Fruit fly (Drosophila melanogaster): ENCODE results near the gene CG15399.

CG15399 gene

dm6 chr2L:2765659-2766373, 5.8 kb downstream of the CG15399 start, which contains the start of the genes Snx21 and aph-1 (continued):
- TF ChIP-seq Dbx (GFP tag; IDR thresholded peaks at IDR 0.05) (peak; percentile 90), pan (optimal IDR thresholded peaks at IDR 0.05) (no peak), pan (GFP tag; optimal IDR thresholded peaks at IDR 0.05 in 1 of 2, IDR thresholded peaks at IDR 0.05 in 1 of 2) (peak in 1 of 2 experiments; percentile 88), CG4617 (GFP tag; optimal IDR thresholded peaks at IDR 0.05; ENCODE audit: borderline replicate concordance) (peak; percentile 77), Bdp1 (GFP tag; optimal IDR thresholded peaks at IDR 0.05) (peak; percentile 66), onecut (GFP tag; IDR thresholded peaks at IDR 0.05) (peak; percentile 80), CG12942 (GFP tag; optimal IDR thresholded peaks at IDR 0.05) (peak; percentile 89), az2 (GFP tag; optimal IDR thresholded peaks at IDR 0.05) (peak; percentile 93), fd3F (GFP tag; optimal IDR thresholded peaks at IDR 0.05) (peak; percentile 88), da (GFP tag; optimal IDR thresholded peaks at IDR 0.05) (peak; percentile 52), ken (GFP tag; IDR thresholded peaks at IDR 0.05) (peak; percentile 79), chn (GFP tag; optimal IDR thresholded peaks at IDR 0.05) (peak; percentile 89), MESR4 (GFP tag; optimal IDR thresholded peaks at IDR 0.05) (peak; percentile 56), CG3281 (GFP tag; optimal IDR thresholded peaks at IDR 0.05) (peak; percentile 93), inv (GFP tag; IDR thresholded peaks at IDR 0.05; ENCODE audit: partially characterized antibody) (0 out of 2 replicates have a peak, but pooled peaks have one; percentile 6), CG34376 (GFP tag; optimal IDR thresholded peaks at IDR 0.05) (peak; percentile 82), Chrac-16 (GFP tag; optimal IDR thresholded peaks at IDR 0.05) (peak; percentile 93), Poxn (GFP tag; IDR thresholded peaks at IDR 0.05) (peak; percentile 54), Hsf (GFP tag; optimal IDR thresholded peaks at IDR 0.05) (peak; percentile 87), CG8290 (GFP tag; optimal IDR thresholded peaks at IDR 0.05) (peak; percentile 77), CG8290 (tag; optimal IDR thresholded peaks at IDR 0.05) (peak; percentile 26 to 61), stwl (tag; optimal IDR thresholded peaks at IDR 0.05) (peak; percentile 46), ftz-f1 (GFP tag; optimal IDR thresholded peaks at IDR 0.05) (peak; percentile 34), CG3065 (GFP tag; optimal IDR thresholded peaks at IDR 0.05) (peak; percentile 51), cwo (GFP tag; optimal IDR thresholded peaks at IDR 0.05) (peak; percentile 89), CG18619 (GFP tag; optimal IDR thresholded peaks at IDR 0.05) (peak; percentile 92), CG17385 (GFP tag; optimal IDR thresholded peaks at IDR 0.05) (peak; percentile 91), tx (GFP tag; optimal IDR thresholded peaks at IDR 0.05) (peak; percentile 86), CG12391 (tag; optimal IDR thresholded peaks at IDR 0.05) (peak; percentile 94), Gsc (GFP tag; IDR thresholded peaks at IDR 0.05) (peak; percentile 74), Nf-YA (GFP tag; IDR thresholded peaks at IDR 0.05) (peak; percentile 48), CG3838 (GFP tag; optimal IDR thresholded peaks at IDR 0.05) (peak; percentile 59), Elba2 (GFP tag; optimal IDR thresholded peaks at IDR 0.05) (no peak), tap (tag; optimal IDR thresholded peaks at IDR 0.05) (peak; percentile 85), CG11398 (GFP tag; optimal IDR thresholded peaks at IDR 0.05) (peak; percentile 73), Jarid2 (GFP tag; optimal IDR thresholded peaks at IDR 0.05) (peak; percentile 63), tup (GFP tag; optimal IDR thresholded peaks at IDR 0.05) (peak; percentile 76), CG8089 (GFP tag; optimal IDR thresholded peaks at IDR 0.05) (peak; percentile 81), CG32767 (GFP tag; IDR thresholded peaks at IDR 0.05) (peak; percentile 89), CG14441 (GFP tag; IDR thresholded peaks at IDR 0.05) (peak; percentile 84), CG14667 (GFP tag; IDR thresholded peaks at IDR 0.05) (peak; percentile 77), nau (GFP tag; optimal IDR thresholded peaks at IDR 0.05) (peak; percentile 82), dmrt11E (tag; optimal IDR thresholded peaks at IDR 0.05) (peak; percentile 92), tll (GFP tag; optimal IDR thresholded peaks at IDR 0.05) (peak in 1 of 2 experiments; percentile 64), CG5953 (GFP tag; IDR thresholded peaks at IDR 0.05) (peak; percentile 56), run (tag; optimal IDR thresholded peaks at IDR 0.05) (peak; percentile 83), CG13123 (GFP tag; optimal IDR thresholded peaks at IDR 0.05) (peak; percentile 76), lilli (GFP tag; optimal IDR thresholded peaks at IDR 0.05) (peak; percentile 92), fu2 (GFP tag; optimal IDR thresholded peaks at IDR 0.05) (peak; percentile 80), Myb (GFP tag; optimal IDR thresholded peaks at IDR 0.05) (peak; percentile 84)

Measured in whole organism, embryonic.